Worm (Caenorhabditis elegans) whole organism, L4/young adult: Measurements from ENCODE around the gene ida-1.

ENCODE experiments used
- W03F9.2 ChIP-seq: fragments of 150-350 bp; optimal IDR thresholded peaks from 2 replicates; lab custom pipeline; 2014; ENCODE audit warnings: missing biosample characterization, missing genetic modification characterization
- dao-5 ChIP-seq: sonication (generic microtip); optimal IDR thresholded peaks from 2 replicates; lab custom pipeline; 2016; ENCODE audit warnings: missing genotype, missing genetic modification characterization, moderate library complexity, missing compliant biosample characterization
- him-1 ChIP-seq: sonication (generic microtip); optimal IDR thresholded peaks from 2 replicates; lab custom pipeline; 2016; ENCODE audit warnings: missing genotype, missing genetic modification reagents, missing genetic modification characterization, missing compliant biosample characterization

DNA sequence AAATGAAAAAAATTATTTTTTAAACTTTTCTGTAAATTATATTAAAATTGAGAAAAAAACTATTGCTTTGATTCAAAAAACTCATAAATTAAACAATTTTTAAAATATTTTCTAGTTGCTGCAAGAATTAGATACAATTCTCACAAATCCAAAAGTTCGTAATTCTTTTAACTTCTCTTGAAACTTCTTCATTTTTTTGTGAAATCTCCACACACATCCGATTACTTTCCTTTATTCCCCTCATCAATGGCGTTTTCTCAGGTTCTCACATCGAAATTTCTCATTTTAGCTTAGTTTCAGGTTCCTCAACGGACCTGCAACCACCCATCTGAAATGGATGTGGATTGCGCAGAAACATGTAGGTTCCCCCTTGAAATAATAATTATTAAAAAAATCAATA, 32.8 kb upstream of the ida-1 start, which contains the start of gene wrm-1:
- TF ChIP-seq dao-5 (tag; lab: Kevin White, UChicago): no peak
- TF ChIP-seq W03F9.2 (tag; lab: Kevin White, UChicago): no peak
- TF ChIP-seq him-1 (tag; lab: Kevin White, UChicago): no peak
